Worm (Caenorhabditis elegans) whole organism, late embryonic: Measurements from ENCODE around the gene evl-20.

Experiments used
- F13H6.1 ChIP-seq: sonication (generic microtip); optimal IDR thresholded peaks from 2 replicates; lab custom pipeline; 2016; ENCODE audit warnings: missing genetic modification characterization, missing compliant biosample characterization
- ama-1 ChIP-seq: fragments of 150-350 bp; optimal IDR thresholded peaks from 2 replicates; lab custom pipeline; 2014
- ceh-22 ChIP-seq: sonication (generic microtip); optimal IDR thresholded peaks from 2 replicates; lab custom pipeline; 2017; ENCODE audit warnings: missing biosample characterization, missing genetic modification characterization
- ceh-9 ChIP-seq: sonication (generic microtip); optimal IDR thresholded peaks from 2 replicates; lab custom pipeline; 2016; ENCODE audit warnings: mild to moderate bottlenecking, missing genetic modification characterization, inconsistent platforms, missing compliant biosample characterization
- elt-2 ChIP-seq: sonication (generic microtip); optimal IDR thresholded peaks from 2 replicates; lab custom pipeline; 2016; ENCODE audit warnings: missing genetic modification reagents, missing genetic modification characterization, missing compliant biosample characterization
- hlh-13 ChIP-seq: fragments of 200-800 bp; sonication (Bioruptor generic); optimal IDR thresholded peaks from 2 replicates; lab custom pipeline; 2018; ENCODE audit warnings: mild to moderate bottlenecking, missing genetic modification characterization, missing compliant biosample characterization
- hlh-6 ChIP-seq: sonication (generic microtip); optimal IDR thresholded peaks from 2 replicates; lab custom pipeline; 2016; ENCODE audit warnings: missing genotype, missing genetic modification characterization, missing compliant biosample characterization
- rnt-1 ChIP-seq: sonication (generic microtip); optimal IDR thresholded peaks from 2 replicates; lab custom pipeline; 2016; ENCODE audit warnings: missing genetic modification characterization, missing compliant biosample characterization

DNA sequence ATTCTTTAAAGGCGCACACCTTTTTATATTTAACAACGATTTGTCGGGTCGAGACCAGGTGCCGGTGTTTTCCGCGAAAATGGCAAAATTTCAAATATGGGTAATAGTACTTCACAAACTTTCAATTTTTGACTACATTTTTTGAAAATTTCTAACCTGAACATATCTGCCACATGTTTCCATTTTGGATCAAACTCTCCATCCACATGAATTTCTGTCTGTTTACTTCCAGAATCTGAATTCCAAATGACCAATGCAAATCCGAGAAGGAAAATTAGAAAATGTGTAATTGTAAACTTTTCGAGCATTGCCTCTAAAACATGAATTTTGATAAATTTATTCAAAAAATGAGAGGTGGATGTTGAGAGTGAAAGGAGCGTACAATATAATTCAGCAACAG is 36.1 kb downstream of the evl-20 start, which contains the start of gene lact-4:
- TF ChIP-seq rnt-1 (tag; lab: Kevin White, UChicago) (no peak), hlh-6 (tag; lab: Kevin White, UChicago) (no peak), elt-2 (tag; lab: Kevin White, UChicago) (no peak), ceh-22 (no peak), F13H6.1 (tag; lab: Kevin White, UChicago) (no peak), hlh-13 (GFP tag; lab: Kevin White, UChicago) (no peak), ceh-9 (tag; lab: Kevin White, UChicago) (no peak), ama-1 (no peak)
